Worm (Caenorhabditis elegans): ENCODE measurements around the gene Y65A5A.24.

The Y65A5A.24 gene

ce11 chrIV:16415100-16415973, 21.6 kb downstream of the Y65A5A.24 start (continued):
- peak; percentile 77; the same call in 1 of the 2 replicates for TF ChIP-seq bed-2 (GFP tag; IDR thresholded peaks at IDR 0.05)
- peak; percentile 71 for TF ChIP-seq unc-130 (GFP tag; optimal IDR thresholded peaks at IDR 0.05)
- peak in 1 of 2 experiments; percentile 59 for TF ChIP-seq let-607 (tag; optimal IDR thresholded peaks at IDR 0.05)
- TF ChIP-seq F52B5.7 (tag; optimal IDR thresholded peaks at IDR 0.05): peak; percentile 62
- TF ChIP-seq hsf-1 (GFP tag; IDR thresholded peaks at IDR 0.05): peak; percentile 62; the same call in 1 of the 2 replicates
- TF ChIP-seq nfya-2 (GFP tag; IDR thresholded peaks at IDR 0.05): no peak
- TF ChIP-seq attf-3 (GFP tag; conservative IDR thresholded peaks at IDR 0.05): peak; percentile 33; the same call in 1 of the 2 replicates
- TF ChIP-seq F57A8.1 (GFP tag; optimal IDR thresholded peaks at IDR 0.05): no peak
- no peak for TF ChIP-seq F23B12.7 (tag; optimal IDR thresholded peaks at IDR 0.05; ENCODE audit: insufficient read depth)
- TF ChIP-seq B0035.1 (tag; optimal IDR thresholded peaks at IDR 0.05): peak; percentile 29
- TF ChIP-seq Y56A3A.18 (GFP tag; IDR thresholded peaks at IDR 0.05): 0 out of 2 replicates have a peak, but pooled peaks have one; percentile 20
- peak; percentile 75 for TF ChIP-seq B0336.3 (GFP tag; IDR thresholded peaks at IDR 0.05)
- peak; percentile 54 for TF ChIP-seq F33H1.4 (GFP tag; IDR thresholded peaks at IDR 0.05)
- 0 out of 2 replicates have a peak, but pooled peaks have one; percentile 50 for TF ChIP-seq C17E4.6 (GFP tag; IDR thresholded peaks at IDR 0.05)
- no peak for TF ChIP-seq unc-62 (GFP tag; optimal IDR thresholded peaks at IDR 0.05)
- TF ChIP-seq pha-4 (tag; optimal IDR thresholded peaks at IDR 0.05): no peak
- TF ChIP-seq ztf-22 (GFP tag; optimal IDR thresholded peaks at IDR 0.05): no peak
- TF ChIP-seq aptf-2 (GFP tag; conservative IDR thresholded peaks at IDR 0.05): peak; percentile 74
- TF ChIP-seq tlf-1 (GFP tag; optimal IDR thresholded peaks at IDR 0.05): peak; percentile 68
- peak; percentile 56 for TF ChIP-seq repo-1 (tag; optimal IDR thresholded peaks at IDR 0.05)
- no peak for TF ChIP-seq F39B2.1 (GFP tag; IDR thresholded peaks at IDR 0.05)
- peak; percentile 61; the same call in 1 of the 2 replicates for TF ChIP-seq aptf-3 (GFP tag; IDR thresholded peaks at IDR 0.05)
- no peak for TF ChIP-seq mes-4 (tag; optimal IDR thresholded peaks at IDR 0.05)
- peak; percentile 79 for TF ChIP-seq rcor-1 (GFP tag; IDR thresholded peaks at IDR 0.05)
- peak; percentile 93 for TF ChIP-seq hrde-1 (tag; optimal IDR thresholded peaks at IDR 0.05; ENCODE audit: borderline replicate concordance)
- peak; percentile 50 for TF ChIP-seq hmg-1.2 (GFP tag; IDR thresholded peaks at IDR 0.05)
- TF ChIP-seq him-1 (tag; optimal IDR thresholded peaks at IDR 0.05): peak; percentile 77
- peak; percentile 62 for TF ChIP-seq F22D6.2 (tag; optimal IDR thresholded peaks at IDR 0.05)
- no peak for TF ChIP-seq ccch-3 (GFP tag; optimal IDR thresholded peaks at IDR 0.05)
- peak; percentile 69 for TF ChIP-seq snpc-3.4 (tag; optimal IDR thresholded peaks at IDR 0.05)
- peak; percentile 84 for TF ChIP-seq D2030.7 (GFP tag; IDR thresholded peaks at IDR 0.05)
- TF ChIP-seq ztf-18 (tag; optimal IDR thresholded peaks at IDR 0.05): peak; percentile 70
- TF ChIP-seq dpff-1 (tag; optimal IDR thresholded peaks at IDR 0.05): no peak
- peak; percentile 81 for TF ChIP-seq efl-1 (GFP tag; optimal IDR thresholded peaks at IDR 0.05)
- TF ChIP-seq lag-1 (GFP tag; IDR thresholded peaks at IDR 0.05): no peak
- TF ChIP-seq tbx-9 (tag; optimal IDR thresholded peaks at IDR 0.05; ENCODE audit: borderline replicate concordance): no peak
- no peak for TF ChIP-seq cebp-2 (GFP tag; IDR thresholded peaks at IDR 0.05)
- TF ChIP-seq snpc-4 (GFP tag; optimal IDR thresholded peaks at IDR 0.05): peak; percentile 80
- peak; percentile 15 to 94 (median 72) for TF ChIP-seq snpc-4 (tag; optimal IDR thresholded peaks at IDR 0.05)
- TF ChIP-seq ekl-4 (GFP tag; IDR thresholded peaks at IDR 0.05): peak; percentile 50
- peak; percentile 52; the same call in 1 of the 2 replicates for TF ChIP-seq ztf-6 (GFP tag; IDR thresholded peaks at IDR 0.05)
- peak; percentile 48 to 69 for TF ChIP-seq rec-8 (tag; optimal IDR thresholded peaks at IDR 0.05)
- TF ChIP-seq Y53F4B.3 (GFP tag; IDR thresholded peaks at IDR 0.05): peak; percentile 33
- peak; percentile 85 for TF ChIP-seq lir-1 (GFP tag; conservative IDR thresholded peaks at IDR 0.05)
- TF ChIP-seq cebp-1 (GFP tag; IDR thresholded peaks at IDR 0.05): peak; percentile 67
- TF ChIP-seq cebp-1 (tag; optimal IDR thresholded peaks at IDR 0.05): peak; percentile 55
